Worm (Caenorhabditis elegans) whole organism, L4 larva: ENCODE results near the gene his-60.
A peak's percentile ranks its signal among the peaks of the same experiment; 100 is the strongest.

Source experiments
- F26F4.8 ChIP-seq: fragments of 200-800 bp; sonication (Bioruptor generic); conservative IDR thresholded peaks from 2 replicates; pipeline ENCODE4 v1.3.6; 2022; ENCODE audit warnings: missing genetic modification characterization, missing compliant biosample characterization
- F44E2.7 ChIP-seq: fragments of 200-800 bp; sonication (Bioruptor generic); IDR thresholded peaks from 2 replicates; pipeline ENCODE4 v2.1.2; 2022; ENCODE audit warnings: missing genetic modification characterization, missing compliant biosample characterization
- F49E8.2 ChIP-seq: sonication (generic microtip); optimal IDR thresholded peaks from 2 replicates; lab custom pipeline; 2016; ENCODE audit warnings: missing compliant biosample characterization, mild to moderate bottlenecking, missing genetic modification characterization, borderline replicate concordance
- T26A8.4 ChIP-seq: fragments of 200-800 bp; sonication (Bioruptor generic); IDR thresholded peaks from 2 replicates; pipeline ENCODE4 v1.3.6; 2022; ENCODE audit warnings: missing genetic modification characterization, missing compliant biosample characterization
- Y105C5A.15 ChIP-seq: fragments of 200-800 bp; sonication (Bioruptor generic); IDR thresholded peaks from 2 replicates; pipeline ENCODE4 v1.3.6; 2022; ENCODE audit warnings: missing genetic modification characterization, missing compliant biosample characterization
- ZK546.5 ChIP-seq, 2 experiments: sonication (generic microtip); optimal IDR thresholded peaks; 2 replicates each; lab custom pipeline; 2017; ENCODE audit warnings: missing biosample characterization in 2 of 2, missing genetic modification characterization in 2 of 2
- aly-2 ChIP-seq: sonication (generic microtip); optimal IDR thresholded peaks from 2 replicates; lab custom pipeline; 2018; ENCODE audit warnings: missing biosample characterization, missing genetic modification characterization
- ama-1 ChIP-seq: fragments of 150-350 bp; optimal IDR thresholded peaks from 2 replicates; lab custom pipeline; 2014; ENCODE audit warnings: inconsistent platforms, mixed read lengths
- ceh-20 ChIP-seq: fragments of 200-800 bp; sonication (Bioruptor generic); IDR thresholded peaks from 2 replicates; pipeline ENCODE4 v1.3.6; 2022; ENCODE audit warnings: missing genetic modification reagents, missing genetic modification characterization, missing compliant biosample characterization
- ceh-32 ChIP-seq: sonication (generic microtip); optimal IDR thresholded peaks from 2 replicates; lab custom pipeline; 2016; ENCODE audit warnings: mild to moderate bottlenecking, missing genetic modification characterization, missing compliant biosample characterization; ENCODE audit not compliant: poor library complexity
- cey-2 ChIP-seq: sonication (generic microtip); optimal IDR thresholded peaks from 3 replicates; lab custom pipeline; 2017; ENCODE audit warnings: missing genetic modification characterization, mild to moderate bottlenecking, missing compliant biosample characterization, antibody characterized with exemption, borderline replicate concordance; ENCODE audit not compliant: insufficient read depth
- daf-16 ChIP-seq, 3 experiments: sonication (generic microtip); optimal IDR thresholded peaks; 2 replicates each; lab custom pipeline; 2016 to 2017; ENCODE audit warnings: missing genetic modification characterization in 3 of 3, missing genetic modification reagents in 3 of 3, mild to moderate bottlenecking in 2 of 3, missing compliant biosample characterization in 2 of 3, missing biosample characterization in 1 of 3, moderate library complexity in 1 of 3
- dmd-6 ChIP-seq: fragments of 200-800 bp; sonication (Bioruptor generic); IDR thresholded peaks from 2 replicates; pipeline ENCODE4 v1.3.6; 2022; ENCODE audit warnings: missing genetic modification reagents, missing genetic modification characterization, missing compliant biosample characterization
- dmd-8 ChIP-seq: fragments of 200-800 bp; sonication (Bioruptor generic); IDR thresholded peaks from 2 replicates; pipeline ENCODE4 v1.3.6; 2022; ENCODE audit warnings: missing genetic modification characterization, missing compliant biosample characterization
- fos-1 ChIP-seq: fragments of 150-350 bp; optimal IDR thresholded peaks from 2 replicates; lab custom pipeline; 2014; ENCODE audit warnings: missing biosample characterization, missing genetic modification characterization
- gei-8 ChIP-seq: fragments of 200-800 bp; sonication (Bioruptor generic); optimal IDR thresholded peaks from 2 replicates; lab custom pipeline; 2018; ENCODE audit warnings: mild to moderate bottlenecking, missing genetic modification characterization, missing compliant biosample characterization
- hlh-11 ChIP-seq: fragments of 200-800 bp; sonication (Bioruptor generic); optimal IDR thresholded peaks from 2 replicates; lab custom pipeline; 2018; ENCODE audit warnings: mild to moderate bottlenecking, missing genetic modification characterization, missing compliant biosample characterization
- hlh-30 ChIP-seq: sonication (generic microtip); optimal IDR thresholded peaks from 2 replicates; lab custom pipeline; 2017; ENCODE audit warnings: antibody characterized with exemption, mild to moderate bottlenecking, missing genetic modification characterization, missing compliant biosample characterization; ENCODE audit not compliant: insufficient read depth
- lin-13 ChIP-seq: fragments of 150-350 bp; optimal IDR thresholded peaks from 2 replicates; lab custom pipeline; 2014; ENCODE audit warnings: missing biosample characterization, missing genetic modification reagents, missing genetic modification characterization
- lsy-2 ChIP-seq, 2 experiments: fragments of 150-350 bp in 1 of 2; sonication (generic microtip) in 1 of 2; optimal IDR thresholded peaks; 2 replicates each; lab custom pipeline; 2014 to 2017; ENCODE audit warnings: missing biosample characterization in 2 of 2, missing genetic modification characterization in 2 of 2
- mep-1 ChIP-seq: fragments of 150-350 bp; sonication (generic microtip); optimal IDR thresholded peaks from 3 replicates; lab custom pipeline; 2014; ENCODE audit warnings: missing biosample characterization, missing genetic modification characterization
- mes-2 ChIP-seq: sonication (generic microtip); optimal IDR thresholded peaks from 2 replicates; lab custom pipeline; 2016; ENCODE audit warnings: missing genotype, mild to moderate bottlenecking, missing genetic modification characterization, missing compliant biosample characterization; ENCODE audit not compliant: poor library complexity, severe bottlenecking
- mxl-2 ChIP-seq: fragments of 200-800 bp; sonication (Bioruptor generic); conservative IDR thresholded peaks from 2 replicates; pipeline ENCODE4 v1.3.6; 2022; ENCODE audit warnings: missing genetic modification reagents, missing genetic modification characterization, missing compliant biosample characterization
- mxl-3 ChIP-seq: fragments of 200-800 bp; sonication (Bioruptor generic); optimal IDR thresholded peaks from 2 replicates; lab custom pipeline; 2018; ENCODE audit warnings: mild to moderate bottlenecking, missing genetic modification characterization, missing compliant biosample characterization
- nhr-10 ChIP-seq: fragments of 150-350 bp; optimal IDR thresholded peaks from 2 replicates; lab custom pipeline; 2014; ENCODE audit warnings: missing biosample characterization, missing genetic modification characterization
- nhr-25 ChIP-seq: sonication (generic microtip); optimal IDR thresholded peaks from 2 replicates; lab custom pipeline; 2017; ENCODE audit warnings: missing genetic modification characterization, mild to moderate bottlenecking, missing compliant biosample characterization, antibody characterized with exemption, moderate library complexity, borderline replicate concordance; ENCODE audit not compliant: insufficient read depth
- nhr-28 ChIP-seq: fragments of 150-350 bp; optimal IDR thresholded peaks from 2 replicates; lab custom pipeline; 2014; ENCODE audit warnings: missing biosample characterization, missing genetic modification characterization
- nhr-42 ChIP-seq: fragments of 200-800 bp; sonication (Bioruptor generic); IDR thresholded peaks from 2 replicates; pipeline ENCODE4 v1.3.6; 2022; ENCODE audit warnings: missing genetic modification characterization, missing compliant biosample characterization
- nhr-48 ChIP-seq: sonication (generic microtip); optimal IDR thresholded peaks from 2 replicates; lab custom pipeline; 2016; ENCODE audit warnings: mild to moderate bottlenecking, missing genetic modification characterization, missing compliant biosample characterization
- nhr-76 ChIP-seq: fragments of 150-350 bp; optimal IDR thresholded peaks from 2 replicates; lab custom pipeline; 2014; ENCODE audit warnings: missing biosample characterization, missing genetic modification characterization
- nhr-77 ChIP-seq: fragments of 150-350 bp; optimal IDR thresholded peaks from 2 replicates; lab custom pipeline; 2014; ENCODE audit warnings: missing biosample characterization, missing genetic modification characterization
- php-3 ChIP-seq: fragments of 200-800 bp; sonication (Bioruptor generic); IDR thresholded peaks from 2 replicates; pipeline ENCODE4 v1.3.6; 2022; ENCODE audit warnings: missing genetic modification reagents, missing genetic modification characterization, missing compliant biosample characterization
- pqm-1 ChIP-seq: sonication (generic microtip); optimal IDR thresholded peaks from 2 replicates; lab custom pipeline; 2017; ENCODE audit warnings: missing biosample characterization, missing genetic modification characterization
- set-16 ChIP-seq: fragments of 200-800 bp; sonication (Bioruptor generic); IDR thresholded peaks from 2 replicates; pipeline ENCODE4 v1.3.6; 2022; ENCODE audit warnings: missing genetic modification reagents, missing genetic modification characterization, missing compliant biosample characterization
- skn-1 ChIP-seq: fragments of 150-350 bp; optimal IDR thresholded peaks from 2 replicates; lab custom pipeline; 2014; ENCODE audit warnings: missing biosample characterization, missing genetic modification characterization
- snpc-1.2 ChIP-seq: fragments of 200-800 bp; sonication (Bioruptor generic); IDR thresholded peaks from 2 replicates; pipeline ENCODE4 v1.3.6; 2022; ENCODE audit warnings: missing genetic modification reagents, missing genetic modification characterization, missing compliant biosample characterization
- spr-3 ChIP-seq: fragments of 200-800 bp; sonication (Bioruptor generic); optimal IDR thresholded peaks from 2 replicates; lab custom pipeline; 2018; ENCODE audit warnings: mild to moderate bottlenecking, missing genetic modification characterization, missing compliant biosample characterization
- tra-1 ChIP-seq: fragments of 200-800 bp; sonication (Bioruptor generic); IDR thresholded peaks from 2 replicates; pipeline ENCODE4 v1.3.6; 2022; ENCODE audit warnings: missing genetic modification reagents, missing genetic modification characterization, missing compliant biosample characterization
- unc-62 ChIP-seq, 3 experiments: fragments of 150-350 bp in 1 of 3; sonication (generic microtip); optimal IDR thresholded peaks in 2 of 3; peaks in 1 of 3; 1 replicate in 1 of 3; 2 replicates in 2 of 3; lab custom pipeline; 2014 to 2017; ENCODE audit warnings: missing biosample characterization in 3 of 3, missing genetic modification characterization in 3 of 3, missing genetic modification reagents in 3 of 3, missing genotype in 1 of 3
- vab-7 ChIP-seq: fragments of 200-800 bp; sonication (Bioruptor generic); IDR thresholded peaks from 2 replicates; pipeline ENCODE4 v1.3.6; 2022; ENCODE audit warnings: missing genetic modification reagents, missing genetic modification characterization, missing compliant biosample characterization
- zag-1 ChIP-seq: fragments of 150-350 bp; optimal IDR thresholded peaks from 2 replicates; lab custom pipeline; 2014; ENCODE audit warnings: missing biosample characterization, missing genetic modification characterization
- zfp-2 ChIP-seq: sonication (generic microtip); optimal IDR thresholded peaks from 2 replicates; lab custom pipeline; 2016; ENCODE audit warnings: mild to moderate bottlenecking, missing genetic modification characterization, missing compliant biosample characterization

his-60 gene

ce11 chrIV:7499302-7499701 lies 11.5 kb upstream of the his-60 start (continued):
- no peak for TF ChIP-seq tra-1 (GFP tag; lab: Robert Waterston, UW)
- TF ChIP-seq ceh-20 (GFP tag; lab: Robert Waterston, UW): no peak
- no peak for TF ChIP-seq mxl-2

- TF ChIP-seq F26F4.8 (GFP tag; lab: Robert Waterston, UW) (no peak), nhr-42 (no peak), Y105C5A.15 (GFP tag; lab: Robert Waterston, UW) (no peak), snpc-1.2 (GFP tag; lab: Robert Waterston, UW) (no peak), mes-2 (tag; lab: Kevin White, UChicago) (no peak), ceh-20 (GFP tag; lab: Robert Waterston, UW) (no peak), zfp-2 (tag; lab: Kevin White, UChicago) (no peak), ZK546.5 (tag; optimal IDR thresholded peaks at IDR 0.05; lab: Kevin White, UChicago) (no peak), nhr-76 (tag; lab: Kevin White, UChicago) (no peak)
Observed at ce11 chrIV:7497750-7498149, 10.0 kb upstream of the his-60 start, which contains the start of gene egas-4. egas-4 (minus strand) TSS chrIV:7497850.

ce11 chrIV:7497205-7497604 lies 9.4 kb upstream of the his-60 start:
- TF ChIP-seq lsy-2 (tag; optimal IDR thresholded peaks at IDR 0.05; lab: Kevin White, UChicago) (no peak), unc-62 (GFP tag; optimal IDR thresholded peaks at IDR 0.05 in 1 of 2; lab: Kevin White, UChicago) (peak in 1 of 2 experiments; percentile 6), unc-62 (tag; optimal IDR thresholded peaks at IDR 0.05; lab: Kevin White, UChicago) (no peak), pqm-1 (peak; percentile 23), nhr-48 (tag; lab: Kevin White, UChicago) (peak; percentile 15), aly-2 (tag; lab: Kevin White, UChicago) (no peak), vab-7 (GFP tag; lab: Robert Waterston, UW) (no peak), skn-1 (tag; lab: Kevin White, UChicago) (no peak), daf-16 (GFP tag; optimal IDR thresholded peaks at IDR 0.05; lab: Kevin White, UChicago) (no peak), daf-16 (tag; optimal IDR thresholded peaks at IDR 0.05; lab: Kevin White, UChicago) (peak; percentile 53), ama-1 (lab: Kevin White, UChicago) (no peak), nhr-77 (tag; lab: Kevin White, UChicago) (peak; percentile 41), nhr-28 (tag; lab: Kevin White, UChicago) (peak; percentile 83), ZK546.5 (tag; optimal IDR thresholded peaks at IDR 0.05; lab: Kevin White, UChicago) (no peak), nhr-10 (tag; lab: Kevin White, UChicago) (no peak), mxl-3 (GFP tag; lab: Kevin White, UChicago) (peak; percentile 56), hlh-30 (tag; lab: Kevin White, UChicago) (peak; percentile 10), php-3 (GFP tag; lab: Robert Waterston, UW) (0 out of 2 replicates have a peak, but pooled peaks have one; percentile 38), dmd-6 (GFP tag; lab: Robert Waterston, UW) (peak; percentile 83)

- TF ChIP-seq ceh-32 (tag; lab: Kevin White, UChicago) (no peak), unc-62 (GFP tag; optimal IDR thresholded peaks at IDR 0.05 in 1 of 2; lab: Kevin White, UChicago) (peak in 1 of 2 experiments; percentile 79), unc-62 (tag; optimal IDR thresholded peaks at IDR 0.05; lab: Kevin White, UChicago) (no peak)
Observed at ce11 chrIV:7491464-7491863, 3.7 kb upstream of the his-60 start, which contains the start of gene F55G1.1. F55G1.1 (plus strand) TSS chrIV:7491764.

- no peak for TF ChIP-seq zag-1 (tag; lab: Kevin White, UChicago)
- TF ChIP-seq gei-8: peak; percentile 40
- TF ChIP-seq T26A8.4: no peak
- no peak for TF ChIP-seq skn-1 (tag; lab: Kevin White, UChicago)
- no peak for TF ChIP-seq lin-13
- no peak for TF ChIP-seq hlh-11
- no peak for TF ChIP-seq F44E2.7 (GFP tag; lab: Robert Waterston, UW)
- no peak for TF ChIP-seq spr-3 (GFP tag; lab: Kevin White, UChicago)
- no peak for TF ChIP-seq pqm-1
- TF ChIP-seq F49E8.2 (tag; lab: Kevin White, UChicago): peak; percentile 58
- TF ChIP-seq nhr-25 (tag; lab: Kevin White, UChicago): no peak
- no peak for TF ChIP-seq mep-1 (tag; lab: Kevin White, UChicago)
- TF ChIP-seq dmd-8 (GFP tag; lab: Robert Waterston, UW): no peak
- TF ChIP-seq nhr-77 (tag; lab: Kevin White, UChicago): no peak
- no peak; the same call in 1 of the 2 replicates for TF ChIP-seq set-16
- no peak for TF ChIP-seq fos-1 (tag; lab: Kevin White, UChicago)
- no peak for TF ChIP-seq cey-2 (tag; lab: Kevin White, UChicago)
Observed at ce11 chrIV:7488457-7488783, 628 bp upstream of the his-60 start.
